Worm (Caenorhabditis elegans): ENCODE results near the gene sre-11.

DNA sequence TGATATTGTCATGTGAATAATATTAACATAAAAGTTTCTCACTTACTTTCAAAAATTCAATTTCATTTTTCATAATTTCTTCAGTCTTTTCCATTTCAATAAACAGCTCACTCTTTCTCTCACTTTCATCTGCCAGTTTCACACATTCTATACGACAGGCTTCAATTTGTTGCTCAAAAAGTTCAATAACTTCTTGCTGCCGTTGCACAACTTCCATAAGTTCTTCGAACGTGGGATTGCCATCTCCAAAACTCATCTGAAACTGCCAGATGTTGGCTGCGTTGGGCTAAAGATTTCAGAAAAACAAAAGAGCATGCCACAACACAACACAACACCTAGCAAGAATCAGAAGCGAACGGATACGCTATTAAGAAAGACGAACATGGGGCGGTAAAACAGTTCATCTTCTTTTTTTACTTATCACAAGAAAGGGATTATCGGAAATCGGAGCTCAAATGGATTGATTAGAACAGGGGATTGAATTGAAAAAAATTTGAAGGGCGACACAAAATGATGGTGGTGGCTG is 49.5 kb upstream of the sre-11 start:
- TF ChIP-seq skn-1 (tag; optimal IDR thresholded peaks at IDR 0.05) (no peak), dpl-1 (GFP tag; optimal IDR thresholded peaks at IDR 0.05) (no peak), ceh-82 (tag; optimal IDR thresholded peaks at IDR 0.05) (no peak), unc-86 (tag; optimal IDR thresholded peaks at IDR 0.05) (no peak), unc-62 (GFP tag; optimal IDR thresholded peaks at IDR 0.05) (no peak), unc-130 (tag; optimal IDR thresholded peaks at IDR 0.05) (no peak), fos-1 (tag; optimal IDR thresholded peaks at IDR 0.05) (no peak), lsy-2 (tag; optimal IDR thresholded peaks at IDR 0.05) (no peak), mep-1 (tag; optimal IDR thresholded peaks at IDR 0.05) (no peak), egl-27 (tag; optimal IDR thresholded peaks at IDR 0.05) (no peak), mdl-1 (tag; optimal IDR thresholded peaks at IDR 0.05) (no peak), ztf-4 (tag; optimal IDR thresholded peaks at IDR 0.05) (no peak), efl-1 (optimal IDR thresholded peaks at IDR 0.05) (no peak), efl-1 (GFP tag; optimal IDR thresholded peaks at IDR 0.05 in 1 of 2) (no peak)
